Fruit fly (Drosophila melanogaster) whole organism, embryonic: Measurements from ENCODE around the gene y.

Source experiments
- Ada2b ChIP-seq: fragments of 200-800 bp; sonication (Bioruptor generic); IDR thresholded peaks from 2 replicates; pipeline ENCODE4 v1.3.6; 2022; ENCODE audit warnings: missing biosample characterization, missing genetic modification characterization
- Atf3 ChIP-seq: fragments of 200-800 bp; sonication (Bioruptor generic); optimal IDR thresholded peaks from 3 replicates; lab custom pipeline; 2016; ENCODE audit warnings: missing biosample characterization, missing genetic modification characterization
- Atf6 ChIP-seq: fragments of 200-800 bp; sonication (Bioruptor generic); IDR thresholded peaks from 2 replicates; pipeline ENCODE4 v1.3.6; 2022; ENCODE audit warnings: missing biosample characterization, missing genetic modification characterization
- B-H1 ChIP-seq: fragments of 200-800 bp; sonication (Bioruptor generic); IDR thresholded peaks from 3 replicates; pipeline ENCODE4 v1.3.6; 2022; ENCODE audit warnings: missing biosample characterization, missing genetic modification characterization
- B-H2 ChIP-seq: fragments of 200-800 bp; sonication (Bioruptor generic); optimal IDR thresholded peaks from 2 replicates; lab custom pipeline; 2018; ENCODE audit warnings: missing biosample characterization, mild to moderate bottlenecking, missing genetic modification characterization
- CG12155 ChIP-seq: fragments of 200-800 bp; sonication (Bioruptor generic); optimal IDR thresholded peaks from 3 replicates; lab custom pipeline; 2016; ENCODE audit warnings: missing biosample characterization, missing genetic modification characterization
- CG13624 ChIP-seq: fragments of 200-800 bp; sonication (Bioruptor generic); optimal IDR thresholded peaks from 2 replicates; lab custom pipeline; 2016; ENCODE audit warnings: missing biosample characterization, missing genetic modification characterization
- CG14050 ChIP-seq: fragments of 200-800 bp; sonication (Bioruptor generic); IDR thresholded peaks from 3 replicates; pipeline ENCODE4 v1.3.6; 2022; ENCODE audit warnings: missing biosample characterization, missing genetic modification characterization
- CG15479 ChIP-seq: fragments of 200-800 bp; sonication (Bioruptor generic); optimal IDR thresholded peaks from 3 replicates; lab custom pipeline; 2019; ENCODE audit warnings: missing biosample characterization, mild to moderate bottlenecking, missing genetic modification characterization, moderate library complexity
- CG16813 ChIP-seq: fragments of 200-800 bp; sonication (Bioruptor generic); IDR thresholded peaks from 3 replicates; pipeline ENCODE4 v1.3.6; 2022; ENCODE audit warnings: missing biosample characterization, missing genetic modification characterization; ENCODE audit not compliant: partially characterized antibody
- CG16815 ChIP-seq: fragments of 200-800 bp; sonication (Bioruptor generic); optimal IDR thresholded peaks from 3 replicates; lab custom pipeline; 2017; ENCODE audit warnings: missing biosample characterization, mild to moderate bottlenecking, missing genetic modification characterization
- CG17385 ChIP-seq: fragments of 200-800 bp; sonication (Bioruptor generic); optimal IDR thresholded peaks from 3 replicates; lab custom pipeline; 2018; ENCODE audit warnings: missing biosample characterization, mild to moderate bottlenecking, missing genetic modification characterization
- CG17912 ChIP-seq: fragments of 200-800 bp; sonication (Bioruptor generic); optimal IDR thresholded peaks from 2 replicates; lab custom pipeline; 2018; ENCODE audit warnings: missing biosample characterization, mild to moderate bottlenecking, missing genetic modification characterization
- CG18764 ChIP-seq: fragments of 200-800 bp; sonication (Bioruptor generic); optimal IDR thresholded peaks from 3 replicates; lab custom pipeline; 2016; ENCODE audit warnings: missing biosample characterization, missing genetic modification characterization
- CG31365 ChIP-seq: fragments of 200-800 bp; sonication (Bioruptor generic); optimal IDR thresholded peaks from 2 replicates; lab custom pipeline; 2018; ENCODE audit warnings: missing biosample characterization, mild to moderate bottlenecking, missing genetic modification characterization
- CG34376 ChIP-seq: fragments of 200-800 bp; sonication (Bioruptor generic); optimal IDR thresholded peaks from 2 replicates; lab custom pipeline; 2018; ENCODE audit warnings: missing biosample characterization, mild to moderate bottlenecking, missing genetic modification characterization
- CG42726 ChIP-seq: fragments of 200-800 bp; sonication (Bioruptor generic); IDR thresholded peaks from 2 replicates; pipeline ENCODE4 v1.3.6; 2022; ENCODE audit warnings: missing biosample characterization, missing genetic modification characterization; ENCODE audit not compliant: partially characterized antibody
- CG4328 ChIP-seq: fragments of 200-800 bp; sonication (Bioruptor generic); optimal IDR thresholded peaks from 3 replicates; lab custom pipeline; 2017; ENCODE audit warnings: missing biosample characterization, missing genetic modification reagents, missing genetic modification characterization
- CG4820 ChIP-seq: fragments of 200-800 bp; sonication (Bioruptor generic); optimal IDR thresholded peaks from 3 replicates; lab custom pipeline; 2016; ENCODE audit warnings: missing biosample characterization, missing genetic modification characterization
- CG5180 ChIP-seq: fragments of 200-800 bp; sonication (Bioruptor generic); optimal IDR thresholded peaks from 3 replicates; lab custom pipeline; 2017; ENCODE audit warnings: missing biosample characterization, missing genetic modification characterization, mild to moderate bottlenecking, moderate library complexity, missing genetic modification reagents
- CG8359 ChIP-seq: fragments of 200-800 bp; sonication (Bioruptor generic); optimal IDR thresholded peaks from 2 replicates; lab custom pipeline; 2017; ENCODE audit warnings: missing biosample characterization, mild to moderate bottlenecking, missing genetic modification characterization, borderline replicate concordance
- CG9215 ChIP-seq: fragments of 200-800 bp; sonication (Bioruptor generic); IDR thresholded peaks from 2 replicates; pipeline ENCODE4 v1.3.6; 2022; ENCODE audit warnings: missing biosample characterization, missing genetic modification characterization
- Drgx ChIP-seq: fragments of 200-800 bp; sonication (Bioruptor generic); IDR thresholded peaks from 2 replicates; pipeline ENCODE4 v1.3.6; 2022; ENCODE audit warnings: missing biosample characterization, missing genetic modification characterization
- E2f2 ChIP-seq: fragments of 200-800 bp; sonication (Bioruptor generic); IDR thresholded peaks from 2 replicates; pipeline ENCODE4 v1.3.6; 2022; ENCODE audit warnings: missing biosample characterization, missing genetic modification characterization
- H2.0 ChIP-seq: fragments of 200-800 bp; sonication (Bioruptor generic); IDR thresholded peaks from 2 replicates; pipeline ENCODE4 v1.3.6; 2022; ENCODE audit warnings: missing biosample characterization, missing genetic modification characterization
- Hand ChIP-seq: fragments of 200-800 bp; sonication (Bioruptor generic); optimal IDR thresholded peaks from 2 replicates; lab custom pipeline; 2017; ENCODE audit warnings: mild to moderate bottlenecking, missing biosample characterization, missing genetic modification reagents, missing genetic modification characterization
- HmgD ChIP-seq: fragments of 200-800 bp; sonication (Bioruptor generic); optimal IDR thresholded peaks from 3 replicates; lab custom pipeline; 2016; ENCODE audit warnings: missing biosample characterization, missing genetic modification characterization
- NFAT ChIP-seq: fragments of 200-800 bp; sonication (Bioruptor generic); IDR thresholded peaks from 2 replicates; pipeline ENCODE4 v1.3.6; 2022; ENCODE audit warnings: missing biosample characterization, missing genetic modification characterization
- Poxn ChIP-seq: fragments of 200-800 bp; sonication (Bioruptor generic); IDR thresholded peaks from 2 replicates; pipeline ENCODE4 v1.3.6; 2022; ENCODE audit warnings: missing biosample characterization, missing genetic modification characterization
- Spps ChIP-seq: fragments of 200-800 bp; sonication (Bioruptor generic); optimal IDR thresholded peaks from 2 replicates; lab custom pipeline; 2018; ENCODE audit warnings: missing biosample characterization, mild to moderate bottlenecking, missing genetic modification characterization
- Ssrp ChIP-seq: fragments of 200-800 bp; sonication (Bioruptor generic); optimal IDR thresholded peaks from 2 replicates; lab custom pipeline; 2018; ENCODE audit warnings: missing biosample characterization, mild to moderate bottlenecking, missing genetic modification characterization, moderate library complexity
- cg ChIP-seq: fragments of 200-800 bp; sonication (Bioruptor generic); optimal IDR thresholded peaks from 3 replicates; lab custom pipeline; 2019; ENCODE audit warnings: missing biosample characterization, mild to moderate bottlenecking, missing genetic modification characterization, moderate library complexity
- chm ChIP-seq: fragments of 200-800 bp; sonication (Bioruptor generic); IDR thresholded peaks from 2 replicates; pipeline ENCODE4 v1.3.6; 2022; ENCODE audit warnings: missing biosample characterization, missing genetic modification characterization
- cwo ChIP-seq: fragments of 200-800 bp; sonication (Bioruptor generic); optimal IDR thresholded peaks from 3 replicates; lab custom pipeline; 2017; ENCODE audit warnings: missing biosample characterization, missing genetic modification characterization, mild to moderate bottlenecking, moderate library complexity, missing genetic modification reagents
- dati ChIP-seq: fragments of 200-800 bp; sonication (Bioruptor generic); IDR thresholded peaks from 2 replicates; pipeline ENCODE4 v1.3.6; 2022; ENCODE audit warnings: missing biosample characterization, missing genetic modification characterization
- dimm ChIP-seq: fragments of 200-800 bp; sonication (Bioruptor generic); IDR thresholded peaks from 2 replicates; pipeline ENCODE4 v1.3.6; 2022; ENCODE audit warnings: missing biosample characterization, missing genetic modification characterization
- dpn ChIP-seq, 2 experiments: fragments of 200-800 bp; sonication (Bioruptor generic); optimal IDR thresholded peaks; 3 replicates each; lab custom pipeline; 2016; ENCODE audit warnings: missing biosample characterization in 2 of 2, missing genetic modification characterization in 2 of 2
- fd102C ChIP-seq: fragments of 200-800 bp; sonication (Bioruptor generic); optimal IDR thresholded peaks from 2 replicates; lab custom pipeline; 2018; ENCODE audit warnings: missing biosample characterization, mild to moderate bottlenecking, missing genetic modification characterization, moderate library complexity
- gfzf ChIP-seq: fragments of 200-800 bp; sonication (Bioruptor generic); optimal IDR thresholded peaks from 2 replicates; lab custom pipeline; 2016; ENCODE audit warnings: missing biosample characterization, mild to moderate bottlenecking, missing genetic modification characterization, moderate library complexity
- gsb-n ChIP-seq: fragments of 200-800 bp; sonication (Bioruptor generic); optimal IDR thresholded peaks from 3 replicates; lab custom pipeline; 2018; ENCODE audit warnings: missing biosample characterization, mild to moderate bottlenecking, missing genetic modification characterization
- h ChIP-seq: fragments of >200 bp; optimal IDR thresholded peaks from 2 replicates; lab custom pipeline; 2017
- hb ChIP-seq: fragments of 200-800 bp; sonication (Bioruptor generic); IDR thresholded peaks from 3 replicates; pipeline ENCODE4 v1.3.6; 2022; ENCODE audit warnings: missing biosample characterization, missing genetic modification characterization; ENCODE audit not compliant: partially characterized antibody
- knrl ChIP-seq: fragments of 200-800 bp; sonication (Bioruptor generic); IDR thresholded peaks from 3 replicates; pipeline ENCODE4 v1.3.6; 2022; ENCODE audit warnings: missing biosample characterization, missing genetic modification characterization; ENCODE audit not compliant: partially characterized antibody
- lbe ChIP-seq: fragments of 200-800 bp; sonication (Bioruptor generic); optimal IDR thresholded peaks from 2 replicates; lab custom pipeline; 2016; ENCODE audit warnings: missing biosample characterization, mild to moderate bottlenecking, missing genetic modification characterization
- mam ChIP-seq: fragments of 200-800 bp; sonication (Bioruptor generic); optimal IDR thresholded peaks from 3 replicates; lab custom pipeline; 2016; ENCODE audit warnings: missing biosample characterization, missing genetic modification characterization
- nau ChIP-seq: fragments of 200-800 bp; sonication (Bioruptor generic); optimal IDR thresholded peaks from 3 replicates; lab custom pipeline; 2017; ENCODE audit warnings: missing biosample characterization, mild to moderate bottlenecking, missing genetic modification characterization, missing genetic modification reagents
- pb ChIP-seq: fragments of 200-800 bp; sonication (Bioruptor generic); optimal IDR thresholded peaks from 3 replicates; lab custom pipeline; 2016; ENCODE audit warnings: missing biosample characterization, missing genetic modification characterization
- pros ChIP-seq: fragments of 200-800 bp; sonication (Bioruptor generic); optimal IDR thresholded peaks from 3 replicates; lab custom pipeline; 2019; ENCODE audit warnings: missing biosample characterization, mild to moderate bottlenecking, missing genetic modification characterization, moderate library complexity
- tgo ChIP-seq: fragments of 200-800 bp; sonication (Bioruptor generic); IDR thresholded peaks from 3 replicates; pipeline ENCODE4 v1.3.6; 2022; ENCODE audit warnings: missing biosample characterization, missing genetic modification characterization
- twi ChIP-seq: fragments of 200-800 bp; optimal IDR thresholded peaks from 2 replicates; lab custom pipeline; 2019; ENCODE audit warnings: missing biosample characterization, mild to moderate bottlenecking, missing genetic modification characterization, moderate library complexity
- vvl ChIP-seq: fragments of 200-800 bp; sonication (Bioruptor generic); IDR thresholded peaks from 2 replicates; pipeline ENCODE4 v1.3.6; 2022; ENCODE audit warnings: missing biosample characterization, missing genetic modification characterization

Gene y

dm6 chrX:338123-338527 lies 18.2 kb upstream of the y start (continued):
- TF ChIP-seq knrl: no peak
- TF ChIP-seq tgo: peak; percentile 71
- peak; percentile 82 for TF ChIP-seq CG17385 (GFP tag; lab: Kevin White, UChicago)
- no peak for TF ChIP-seq CG31365 (tag; lab: Kevin White, UChicago)
- TF ChIP-seq cg: no peak
- TF ChIP-seq CG5180 (GFP tag; lab: Kevin White, UChicago): peak; percentile 52
- TF ChIP-seq vvl (GFP tag; lab: Robert Waterston, UW): peak; percentile 84
- peak; percentile 64 for TF ChIP-seq twi (tag; lab: Kevin White, UChicago)
- TF ChIP-seq Ada2b: no peak; the same call in 1 of the 2 replicates
- TF ChIP-seq NFAT (GFP tag; lab: Robert Waterston, UW): no peak; the same call in 1 of the 2 replicates
- no peak; the same call in 1 of the 2 replicates for TF ChIP-seq CG9215 (GFP tag; lab: Robert Waterston, UW)
- TF ChIP-seq H2.0 (GFP tag; lab: Robert Waterston, UW): peak; percentile 59; the same call in 1 of the 2 replicates
- peak; percentile 90 for TF ChIP-seq gsb-n
- no peak for TF ChIP-seq gfzf (GFP tag; lab: Kevin White, UChicago)
- no peak for TF ChIP-seq chm (GFP tag; lab: Robert Waterston, UW)
- peak; percentile 28; the same call in 1 of the 2 replicates for TF ChIP-seq dimm (GFP tag; lab: Robert Waterston, UW)
- no peak for TF ChIP-seq HmgD (GFP tag; lab: Kevin White, UChicago)
- no peak for TF ChIP-seq CG34376
- TF ChIP-seq fd102C: no peak
- TF ChIP-seq lbe (GFP tag; lab: Kevin White, UChicago): no peak
- TF ChIP-seq pb (GFP tag; lab: Kevin White, UChicago): no peak
- TF ChIP-seq Atf6 (GFP tag; lab: Robert Waterston, UW): peak; percentile 49; the same call in 1 of the 2 replicates
- peak; percentile 59 for TF ChIP-seq Spps (tag; lab: Kevin White, UChicago)
- TF ChIP-seq CG14050 (GFP tag; lab: Robert Waterston, UW): peak; percentile 30; the same call in 1 of the 3 replicates
- peak; percentile 74 for TF ChIP-seq cwo (GFP tag; lab: Kevin White, UChicago)
- TF ChIP-seq nau (GFP tag; lab: Kevin White, UChicago): no peak
- TF ChIP-seq hb (GFP tag; lab: Robert Waterston, UW): no peak
- TF ChIP-seq Poxn: no peak
- TF ChIP-seq dpn (GFP tag; optimal IDR thresholded peaks at IDR 0.05; lab: Kevin White, UChicago): peak in 1 of 2 experiments; percentile 51
- no peak for TF ChIP-seq CG18764 (GFP tag; lab: Kevin White, UChicago)
- TF ChIP-seq pros: peak; percentile 20
- peak; percentile 65 for TF ChIP-seq Hand (GFP tag; lab: Kevin White, UChicago)
- no peak for TF ChIP-seq CG17912
- no peak for TF ChIP-seq CG42726 (GFP tag; lab: Robert Waterston, UW)
- TF ChIP-seq CG8359: peak; percentile 25
- TF ChIP-seq h (lab: Kevin White, UChicago): no peak
- peak; percentile 3 for TF ChIP-seq CG12155 (GFP tag; lab: Kevin White, UChicago)
- peak; percentile 45; the same call in 1 of the 2 replicates for TF ChIP-seq E2f2 (GFP tag; lab: Robert Waterston, UW)
- TF ChIP-seq Drgx (GFP tag; lab: Robert Waterston, UW): peak; percentile 72; the same call in 1 of the 2 replicates
- TF ChIP-seq CG16815 (GFP tag; lab: Kevin White, UChicago): peak; percentile 14
- no peak for TF ChIP-seq CG16813
- TF ChIP-seq CG4328 (GFP tag; lab: Kevin White, UChicago): peak; percentile 59
- TF ChIP-seq CG15479 (GFP tag; lab: Kevin White, UChicago): no peak
- TF ChIP-seq CG4820 (GFP tag; lab: Kevin White, UChicago): peak; percentile 22
- no peak for TF ChIP-seq mam (GFP tag; lab: Kevin White, UChicago)
- no peak for TF ChIP-seq dati (GFP tag; lab: Robert Waterston, UW)
- TF ChIP-seq Ssrp (tag; lab: Kevin White, UChicago): peak; percentile 79
- TF ChIP-seq B-H2 (GFP tag; lab: Kevin White, UChicago): no peak
- no peak for TF ChIP-seq CG13624 (GFP tag; lab: Kevin White, UChicago)
- no peak for TF ChIP-seq Atf3 (GFP tag; lab: Kevin White, UChicago)
- peak; percentile 52; the same call in 2 of the 3 replicates for TF ChIP-seq B-H1
